Worm (Caenorhabditis elegans): ENCODE measurements around the gene F41E6.12.

DNA sequence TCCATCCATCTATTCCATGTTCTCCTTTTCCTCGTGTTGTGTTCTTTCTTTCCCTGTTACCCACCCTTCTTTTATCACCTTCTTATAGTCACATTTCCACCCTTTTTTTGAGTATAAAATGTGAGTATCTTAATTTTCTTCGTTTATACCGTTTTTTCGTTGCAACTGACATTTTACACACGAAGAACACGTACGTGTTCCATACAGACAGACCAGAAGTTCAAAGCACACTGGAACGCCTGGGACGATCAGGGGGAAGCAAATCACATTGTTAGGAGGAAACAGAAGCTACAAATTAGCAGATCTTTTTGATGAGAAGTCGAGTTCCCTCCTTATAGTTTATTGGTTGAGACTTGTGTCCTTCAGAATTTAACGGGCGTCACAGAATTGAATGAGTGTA is 13.2 kb downstream of the F41E6.12 start:
- TF ChIP-seq pag-3 (tag; optimal IDR thresholded peaks at IDR 0.05; ENCODE audit: borderline replicate concordance) (no peak), eyg-1 (tag; optimal IDR thresholded peaks at IDR 0.05) (no peak), hlh-30 (tag; optimal IDR thresholded peaks at IDR 0.05; ENCODE audit: insufficient read depth) (no peak), ceh-14 (tag; optimal IDR thresholded peaks at IDR 0.05) (no peak), C08G9.2 (tag; optimal IDR thresholded peaks at IDR 0.05) (no peak), dve-1 (tag; optimal IDR thresholded peaks at IDR 0.05) (no peak), pqm-1 (tag; optimal IDR thresholded peaks at IDR 0.05) (no peak), nfya-1 (tag; optimal IDR thresholded peaks at IDR 0.05) (no peak), pat-9 (tag; optimal IDR thresholded peaks at IDR 0.05) (no peak), tbx-2 (tag; optimal IDR thresholded peaks at IDR 0.05) (no peak)
